Worm (Caenorhabditis elegans) whole organism, midembryonic: ENCODE results near the gene C17H11.4.
"Not testable (repeated sequence)": the region's sequence is repeated elsewhere in the genome, so short reads cannot be mapped to it uniquely, and the experiment has no call there.

Experiments
- T22C8.4 ChIP-seq: fragments of 200-800 bp; sonication (Bioruptor generic); IDR thresholded peaks from 2 replicates; pipeline ENCODE4 v1.3.6; 2022; ENCODE audit warnings: missing genetic modification characterization, missing compliant biosample characterization
- flt-1 ChIP-seq: fragments of 200-800 bp; sonication (Bioruptor generic); IDR thresholded peaks from 2 replicates; pipeline ENCODE4 v1.3.6; 2022; ENCODE audit warnings: missing genetic modification characterization, missing compliant biosample characterization
- med-1 ChIP-seq: sonication (generic microtip); optimal IDR thresholded peaks from 2 replicates; lab custom pipeline; 2017; ENCODE audit warnings: missing genetic modification characterization, mild to moderate bottlenecking, missing compliant biosample characterization, antibody characterized with exemption, missing genetic modification reagents; ENCODE audit not compliant: insufficient read depth
- tab-1 ChIP-seq: fragments of 200-800 bp; sonication (Bioruptor generic); IDR thresholded peaks from 2 replicates; pipeline ENCODE4 v1.3.6; 2022; ENCODE audit warnings: missing genetic modification characterization, missing compliant biosample characterization
- ztf-23 ChIP-seq: fragments of 200-800 bp; sonication (Bioruptor generic); IDR thresholded peaks from 2 replicates; pipeline ENCODE4 v1.3.6; 2022; ENCODE audit warnings: missing genetic modification reagents, missing genetic modification characterization, missing compliant biosample characterization
- ztf-29 ChIP-seq: fragments of 200-800 bp; sonication (Bioruptor generic); IDR thresholded peaks from 2 replicates; pipeline ENCODE4 v1.3.6; 2022; ENCODE audit warnings: missing genetic modification reagents, missing genetic modification characterization, missing compliant biosample characterization

DNA sequence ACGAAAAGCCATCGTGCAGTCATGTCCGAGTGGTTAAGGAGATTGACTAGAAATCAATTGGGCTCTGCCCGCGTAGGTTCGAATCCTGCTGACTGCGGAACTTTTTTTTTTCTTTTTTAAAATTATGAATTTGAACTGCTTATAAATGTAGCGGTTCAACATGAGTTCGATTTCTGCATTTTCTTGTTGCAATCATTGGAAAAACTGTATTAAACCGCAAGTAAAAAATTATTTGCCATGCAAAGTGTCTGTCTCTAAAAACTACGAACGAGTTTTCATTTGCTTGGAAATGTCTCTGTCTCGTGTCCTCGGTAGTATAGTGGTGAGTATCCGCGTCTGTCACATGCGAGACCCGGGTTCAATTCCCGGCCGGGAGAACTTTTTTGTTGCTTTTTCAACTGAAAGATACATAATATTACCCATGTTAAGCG, 26.0 kb downstream of the C17H11.4 start:
- TF ChIP-seq flt-1 (GFP tag; lab: Robert Waterston, UW) = peak; percentile 86
- TF ChIP-seq med-1 (GFP tag; lab: Kevin White, UChicago) = not testable (repeated sequence)
- TF ChIP-seq tab-1 (GFP tag; lab: Robert Waterston, UW) = peak; percentile 79
- TF ChIP-seq ztf-23 (GFP tag; lab: Robert Waterston, UW) = peak; percentile 77
- TF ChIP-seq ztf-29 = peak; percentile 55; the same call in 1 of the 2 replicates
- peak; percentile 72 for TF ChIP-seq T22C8.4 (GFP tag; lab: Robert Waterston, UW)
